Fruit fly (Drosophila melanogaster) whole organism, adult: ENCODE data around the gene TTLL6B.

Source experiments
- CG11617 ChIP-seq: fragments of 200-800 bp; sonication (Bioruptor generic); optimal IDR thresholded peaks from 2 replicates; lab custom pipeline; 2017; ENCODE audit warnings: mild to moderate bottlenecking, missing biosample characterization, missing genetic modification reagents, missing genetic modification characterization
- CG12768 ChIP-seq: fragments of 200-800 bp; sonication (Bioruptor generic); optimal IDR thresholded peaks from 2 replicates; lab custom pipeline; 2017; ENCODE audit warnings: missing biosample characterization, missing genetic modification characterization, mild to moderate bottlenecking, moderate library complexity, missing genetic modification reagents
- CG14711 ChIP-seq: fragments of 200-800 bp; sonication (Bioruptor generic); optimal IDR thresholded peaks from 2 replicates; lab custom pipeline; 2018; ENCODE audit warnings: missing biosample characterization, mild to moderate bottlenecking, missing genetic modification characterization, moderate library complexity
- CG33017 ChIP-seq: fragments of 200-800 bp; sonication (Bioruptor generic); optimal IDR thresholded peaks from 2 replicates; lab custom pipeline; 2018; ENCODE audit warnings: missing biosample characterization, mild to moderate bottlenecking, missing genetic modification characterization, moderate library complexity
- CG5204 ChIP-seq: fragments of 200-800 bp; sonication (Bioruptor generic); optimal IDR thresholded peaks from 2 replicates; lab custom pipeline; 2016; ENCODE audit warnings: missing biosample characterization, missing genetic modification characterization
- CG7101 ChIP-seq: fragments of 200-800 bp; sonication (Bioruptor generic); optimal IDR thresholded peaks from 2 replicates; lab custom pipeline; 2018; ENCODE audit warnings: missing biosample characterization, mild to moderate bottlenecking, missing genetic modification characterization, moderate library complexity
- Mnt ChIP-seq: fragments of 200-800 bp; sonication (Bioruptor generic); optimal IDR thresholded peaks from 2 replicates; lab custom pipeline; 2016; ENCODE audit warnings: missing biosample characterization, mild to moderate bottlenecking, missing genetic modification characterization
- cic ChIP-seq: fragments of 200-800 bp; sonication (Bioruptor generic); optimal IDR thresholded peaks from 2 replicates; lab custom pipeline; 2017; ENCODE audit warnings: missing biosample characterization, mild to moderate bottlenecking, missing genetic modification characterization, moderate library complexity
- cnc ChIP-seq, 2 experiments: fragments of >200 bp; optimal IDR thresholded peaks; 2 replicates each; lab custom pipeline; 2017
- tj ChIP-seq: fragments of 200-800 bp; sonication (Bioruptor generic); optimal IDR thresholded peaks from 3 replicates; lab custom pipeline; 2017; ENCODE audit warnings: missing biosample characterization, mild to moderate bottlenecking, missing genetic modification characterization, moderate library complexity

DNA sequence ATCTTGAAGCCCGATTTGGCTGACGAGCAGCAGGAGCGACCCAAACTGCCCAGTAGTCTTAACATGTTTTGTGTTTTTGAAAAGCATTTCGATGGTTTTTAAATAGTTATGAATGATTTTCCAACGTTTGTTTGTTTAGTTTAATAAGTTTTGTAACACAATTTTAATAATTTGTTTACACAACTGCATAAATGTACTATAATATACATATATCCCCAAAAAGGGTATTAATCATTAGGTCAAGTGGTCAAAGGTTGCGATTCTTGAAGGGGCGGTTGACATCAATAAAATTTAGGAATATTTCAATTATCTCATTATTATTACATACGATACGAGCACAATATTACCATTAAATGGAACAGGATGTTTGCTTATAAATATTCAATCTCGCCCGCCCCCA lies 21.4 kb downstream of the TTLL6B start, which contains the start of gene CG42814:
- no peak for TF ChIP-seq CG5204 (GFP tag; lab: Kevin White, UChicago)
- TF ChIP-seq tj (GFP tag; lab: Kevin White, UChicago): no peak
- no peak for TF ChIP-seq cic (GFP tag; lab: Kevin White, UChicago)
- no peak for TF ChIP-seq CG7101 (tag; lab: Kevin White, UChicago)
- TF ChIP-seq cnc (optimal IDR thresholded peaks at IDR 0.05; lab: Kevin White, UChicago): no peak
- TF ChIP-seq CG14711: no peak
- TF ChIP-seq CG33017 (tag; lab: Kevin White, UChicago): no peak
- no peak for TF ChIP-seq Mnt (GFP tag; lab: Kevin White, UChicago)
- no peak for TF ChIP-seq CG12768 (GFP tag; lab: Kevin White, UChicago)
- TF ChIP-seq CG11617 (GFP tag; lab: Kevin White, UChicago): no peak
